Fruit fly (Drosophila melanogaster): ENCODE results near the gene CG13373.

- TF ChIP-seq Sin3A (optimal IDR thresholded peaks at IDR 0.05) (no peak), Myc (optimal IDR thresholded peaks at IDR 0.05) (no peak), h (optimal IDR thresholded peaks at IDR 0.05) (no peak), psq (optimal IDR thresholded peaks at IDR 0.05) (no peak), insv (optimal IDR thresholded peaks at IDR 0.05) (no peak), ttk (optimal IDR thresholded peaks at IDR 0.05) (no peak)
Observed at dm6 chrX:492701-493299, 16.0 kb downstream of the CG13373 start.
